Worm (Caenorhabditis elegans) whole organism, L3 larva: ENCODE measurements around the gene rnh-1.0.
A peak's percentile ranks its signal among the peaks of the same experiment; 100 is the strongest.

Source experiments
- R02D3.7 ChIP-seq: fragments of 150-350 bp; optimal IDR thresholded peaks from 2 replicates; lab custom pipeline; 2014; ENCODE audit warnings: missing biosample characterization, missing genetic modification characterization
- ama-1 ChIP-seq: fragments of 150-350 bp; optimal IDR thresholded peaks from 2 replicates; lab custom pipeline; 2018
- ceh-82 ChIP-seq: fragments of 150-350 bp; optimal IDR thresholded peaks from 2 replicates; lab custom pipeline; 2014; ENCODE audit warnings: missing biosample characterization, missing genetic modification characterization
- ceh-9 ChIP-seq: sonication (generic microtip); optimal IDR thresholded peaks from 2 replicates; lab custom pipeline; 2018; ENCODE audit warnings: missing biosample characterization, missing genetic modification characterization
- elt-2 ChIP-seq: sonication (generic microtip); optimal IDR thresholded peaks from 2 replicates; lab custom pipeline; 2016; ENCODE audit warnings: missing genetic modification reagents, mild to moderate bottlenecking, missing genetic modification characterization, missing compliant biosample characterization
- elt-3 ChIP-seq, 3 experiments: fragments of 150-350 bp in 1 of 3; sonication (generic microtip) in 2 of 3; optimal IDR thresholded peaks; 2 replicates in 2 of 3; 4 replicates in 1 of 3; lab custom pipeline; 2014 to 2017; ENCODE audit warnings: missing biosample characterization in 3 of 3, missing genetic modification characterization in 3 of 3
- jun-1 ChIP-seq: fragments of 150-350 bp; optimal IDR thresholded peaks from 2 replicates; lab custom pipeline; 2014; ENCODE audit warnings: missing biosample characterization, missing genetic modification reagents, missing genetic modification characterization
- nhr-12 ChIP-seq: fragments of 150-350 bp; optimal IDR thresholded peaks from 2 replicates; lab custom pipeline; 2014; ENCODE audit warnings: missing biosample characterization, missing genetic modification characterization
- nhr-23 ChIP-seq: fragments of 150-350 bp; optimal IDR thresholded peaks from 2 replicates; lab custom pipeline; 2014; ENCODE audit warnings: missing biosample characterization, missing genetic modification reagents, missing genetic modification characterization
- nhr-77 ChIP-seq: fragments of 150-350 bp; optimal IDR thresholded peaks from 2 replicates; lab custom pipeline; 2014; ENCODE audit warnings: missing biosample characterization, missing genetic modification characterization
- pqm-1 ChIP-seq: fragments of 150-350 bp; optimal IDR thresholded peaks from 2 replicates; lab custom pipeline; 2017; ENCODE audit warnings: missing biosample characterization, missing genetic modification characterization, inconsistent platforms
- skn-1 ChIP-seq: fragments of 150-350 bp; optimal IDR thresholded peaks from 2 replicates; lab custom pipeline; 2014; ENCODE audit warnings: missing biosample characterization, missing genetic modification characterization
- unc-62 ChIP-seq: fragments of 150-350 bp; sonication (generic microtip); optimal IDR thresholded peaks from 4 replicates; lab custom pipeline; 2014; ENCODE audit warnings: missing biosample characterization, missing genetic modification reagents, missing genetic modification characterization
- ztf-11 ChIP-seq: fragments of 150-350 bp; optimal IDR thresholded peaks from 2 replicates; lab custom pipeline; 2014; ENCODE audit warnings: missing biosample characterization, missing genetic modification characterization

DNA sequence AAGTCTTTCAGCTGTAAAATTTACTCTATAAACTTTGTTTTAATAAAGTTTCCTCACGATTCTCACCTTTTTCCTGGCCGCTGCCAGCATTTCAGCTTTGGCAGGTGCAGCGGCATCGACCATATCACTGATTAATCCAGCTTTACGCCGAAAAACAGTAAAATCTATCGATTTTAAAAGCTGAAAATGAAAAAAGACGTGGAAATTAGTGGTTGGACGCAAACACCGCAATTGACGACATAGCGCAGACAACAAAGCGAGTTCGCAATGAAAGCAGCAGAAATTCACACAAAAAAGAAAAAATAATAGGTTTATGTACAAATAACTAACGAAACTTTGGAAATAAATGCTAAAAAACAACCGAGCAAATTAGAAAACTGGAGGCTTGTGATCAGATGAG, 44.8 kb downstream of the rnh-1.0 start, which contains the start of gene golg-2:
- no peak for TF ChIP-seq ceh-82 (tag; lab: Kevin White, UChicago)
- no peak for TF ChIP-seq nhr-23
- peak; percentile 47 for TF ChIP-seq ama-1 (lab: Kevin White, UChicago)
- no peak for TF ChIP-seq nhr-12
- TF ChIP-seq ztf-11 (tag; lab: Kevin White, UChicago): no peak
- no peak for TF ChIP-seq jun-1 (tag; lab: Kevin White, UChicago)
- TF ChIP-seq R02D3.7: no peak
- TF ChIP-seq unc-62 (GFP tag; lab: Kevin White, UChicago): no peak
- no peak for TF ChIP-seq pqm-1 (tag; lab: Kevin White, UChicago)
- TF ChIP-seq nhr-77: no peak
- no peak for TF ChIP-seq ceh-9
- TF ChIP-seq elt-3 (tag; optimal IDR thresholded peaks at IDR 0.05; lab: Kevin White, UChicago): no peak
- peak; percentile 48 for TF ChIP-seq elt-2
- no peak for TF ChIP-seq skn-1
